4 fruit fly cellular contexts compared by ENCODE assay signal in the genomic region with DNA sequence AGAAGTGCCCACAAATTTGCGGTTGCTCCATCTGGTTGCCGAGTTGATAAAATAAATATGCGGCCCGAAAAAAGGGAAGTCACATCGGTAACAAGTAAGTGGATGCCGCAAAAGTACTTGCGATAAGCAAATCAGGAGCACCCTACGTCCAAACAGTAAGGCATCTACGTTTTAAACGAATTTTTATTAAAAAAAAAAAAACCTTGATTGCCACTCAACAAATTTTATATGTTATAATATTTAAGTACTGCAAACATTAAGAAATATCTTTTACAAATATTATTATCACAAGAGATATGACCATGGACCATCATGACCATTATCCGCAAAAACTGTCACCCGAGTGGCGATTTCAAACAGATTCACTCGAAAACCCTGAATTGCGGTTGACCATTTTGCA.
A peak's percentile ranks its signal among the peaks of the same experiment; 100 is the strongest.
TF ChIP-seq lines count a peak whose summit lies in the region.

No protein-coding gene starts in this region.

- no peak for TF ChIP-seq CTCF in whole organism, embryonic (GFP tag; optimal IDR thresholded peaks at IDR 0.05; lab: Kevin White, UChicago)

TF ChIP-seq in whole organism, adult, 20 proteins besides CTCF, POLR2A, EP300 and RAD21:
- TF ChIP-seq CG7045 (GFP tag; optimal IDR thresholded peaks at IDR 0.05; lab: Kevin White, UChicago) (no peak), kay (GFP tag; lab: Kevin White, UChicago; ENCODE audit: borderline replicate concordance) (no peak), CG14711 (tag; optimal IDR thresholded peaks at IDR 0.05; lab: Kevin White, UChicago) (peak; percentile 10), toe (GFP tag; optimal IDR thresholded peaks at IDR 0.05; lab: Kevin White, UChicago) (no peak), ovo (GFP tag; optimal IDR thresholded peaks at IDR 0.05; lab: Kevin White, UChicago) (no peak), CG1620 (GFP tag; optimal IDR thresholded peaks at IDR 0.05; lab: Kevin White, UChicago) (no peak)

TF ChIP-seq in whole organism, embryonic, 481 proteins besides CTCF, POLR2A, EP300 and RAD21:
- TF ChIP-seq CG10274 (GFP tag; optimal IDR thresholded peaks at IDR 0.05; lab: Kevin White, UChicago) (peak; percentile 76), CG1233 (GFP tag; optimal IDR thresholded peaks at IDR 0.05; lab: Kevin White, UChicago) (no peak), Max (GFP tag; optimal IDR thresholded peaks at IDR 0.05; lab: Kevin White, UChicago) (no peak)

TF ChIP-seq in whole organism, prepupa, 60 proteins besides CTCF, POLR2A, EP300 and RAD21:
- peak; percentile 15 for TF ChIP-seq Met (GFP tag; optimal IDR thresholded peaks at IDR 0.05; lab: Kevin White, UChicago)
- TF ChIP-seq Gug (GFP tag; IDR thresholded peaks at IDR 0.05; lab: Robert Waterston, UW): no peak
- TF ChIP-seq cyc (GFP tag; optimal IDR thresholded peaks at IDR 0.05; lab: Kevin White, UChicago): no peak
- no peak for TF ChIP-seq CG8319 (GFP tag; optimal IDR thresholded peaks at IDR 0.05; lab: Kevin White, UChicago)
- no peak for TF ChIP-seq Eip75B (GFP tag; optimal IDR thresholded peaks at IDR 0.05; lab: Kevin White, UChicago)
- no peak for TF ChIP-seq CG6163 (GFP tag; IDR thresholded peaks at IDR 0.05; lab: Robert Waterston, UW)
- no peak for TF ChIP-seq Hr4 (GFP tag; optimal IDR thresholded peaks at IDR 0.05; lab: Kevin White, UChicago)
- TF ChIP-seq Eip78C (GFP tag; lab: Kevin White, UChicago): peak; percentile 58
- no peak for TF ChIP-seq spab (GFP tag; optimal IDR thresholded peaks at IDR 0.05; lab: Kevin White, UChicago)
- TF ChIP-seq svp (GFP tag; lab: Kevin White, UChicago): peak; percentile 79
- TF ChIP-seq CG8632 (GFP tag; optimal IDR thresholded peaks at IDR 0.05; lab: Kevin White, UChicago): no peak
- TF ChIP-seq topi (GFP tag; optimal IDR thresholded peaks at IDR 0.05; lab: Kevin White, UChicago): peak; percentile 7
- TF ChIP-seq CG6792 (GFP tag; optimal IDR thresholded peaks at IDR 0.05; lab: Kevin White, UChicago): no peak
- no peak for TF ChIP-seq CG7368 (GFP tag; optimal IDR thresholded peaks at IDR 0.05; lab: Kevin White, UChicago)
- no peak for TF ChIP-seq CG3919 (GFP tag; optimal IDR thresholded peaks at IDR 0.05; lab: Kevin White, UChicago)
- TF ChIP-seq CG6808 (GFP tag; optimal IDR thresholded peaks at IDR 0.05; lab: Kevin White, UChicago): no peak
- TF ChIP-seq CG11902 (GFP tag; optimal IDR thresholded peaks at IDR 0.05; lab: Kevin White, UChicago): no peak
- TF ChIP-seq vri (GFP tag; optimal IDR thresholded peaks at IDR 0.05; lab: Kevin White, UChicago): no peak
- TF ChIP-seq esn (GFP tag; optimal IDR thresholded peaks at IDR 0.05; lab: Kevin White, UChicago): peak; percentile 26
- no peak for TF ChIP-seq fd85E (GFP tag; optimal IDR thresholded peaks at IDR 0.05; lab: Kevin White, UChicago)
- no peak for TF ChIP-seq CG4318 (GFP tag; optimal IDR thresholded peaks at IDR 0.05; lab: Kevin White, UChicago)
- TF ChIP-seq dac (GFP tag; optimal IDR thresholded peaks at IDR 0.05; lab: Kevin White, UChicago): no peak
- no peak for TF ChIP-seq achi (GFP tag; optimal IDR thresholded peaks at IDR 0.05; lab: Kevin White, UChicago)
- TF ChIP-seq net (GFP tag; optimal IDR thresholded peaks at IDR 0.05; lab: Kevin White, UChicago): no peak
- TF ChIP-seq CG3032 (tag; optimal IDR thresholded peaks at IDR 0.05; lab: Kevin White, UChicago): no peak
- TF ChIP-seq CG10669 (GFP tag; optimal IDR thresholded peaks at IDR 0.05; lab: Kevin White, UChicago): no peak
- no peak for TF ChIP-seq Hr38 (GFP tag; optimal IDR thresholded peaks at IDR 0.05; lab: Kevin White, UChicago)
- no peak for TF ChIP-seq CG1621 (tag; optimal IDR thresholded peaks at IDR 0.05; lab: Kevin White, UChicago)
- no peak for TF ChIP-seq CG16779 (tag; optimal IDR thresholded peaks at IDR 0.05; lab: Kevin White, UChicago)
- TF ChIP-seq Sox14 (GFP tag; optimal IDR thresholded peaks at IDR 0.05; lab: Kevin White, UChicago): no peak
- no peak for TF ChIP-seq CG34406 (GFP tag; optimal IDR thresholded peaks at IDR 0.05; lab: Kevin White, UChicago)
- TF ChIP-seq Blimp-1 (GFP tag; optimal IDR thresholded peaks at IDR 0.05; lab: Kevin White, UChicago): no peak
- no peak for TF ChIP-seq CG10631 (GFP tag; optimal IDR thresholded peaks at IDR 0.05; lab: Kevin White, UChicago)
- TF ChIP-seq Ets21C (GFP tag; optimal IDR thresholded peaks at IDR 0.05; lab: Kevin White, UChicago): no peak
- TF ChIP-seq Sox102F (GFP tag; optimal IDR thresholded peaks at IDR 0.05; lab: Kevin White, UChicago): no peak
- no peak for TF ChIP-seq CG6276 (GFP tag; optimal IDR thresholded peaks at IDR 0.05; lab: Kevin White, UChicago)
- TF ChIP-seq CG15336 (GFP tag; IDR thresholded peaks at IDR 0.05; lab: Robert Waterston, UW): no peak
- no peak for TF ChIP-seq CG8119 (GFP tag; IDR thresholded peaks at IDR 0.05; lab: Robert Waterston, UW)

TF ChIP-seq in whole organism, wandering third instar larva, 38 proteins besides CTCF, POLR2A, EP300 and RAD21:
- TF ChIP-seq Jra (GFP tag; optimal IDR thresholded peaks at IDR 0.05; lab: Kevin White, UChicago): no peak
- TF ChIP-seq foxo (GFP tag; optimal IDR thresholded peaks at IDR 0.05; lab: Kevin White, UChicago): peak in 1 of 2 experiments; percentile 26
- TF ChIP-seq HLH106 (tag; optimal IDR thresholded peaks at IDR 0.05; lab: Kevin White, UChicago): no peak
- no peak for TF ChIP-seq N (GFP tag; optimal IDR thresholded peaks at IDR 0.05; lab: Kevin White, UChicago)
- no peak for TF ChIP-seq dl (GFP tag; optimal IDR thresholded peaks at IDR 0.05; lab: Kevin White, UChicago; ENCODE audit: insufficient read depth in 1 of 2, partially characterized antibody in 2 of 2)
- peak; percentile 38 for TF ChIP-seq h (GFP tag; optimal IDR thresholded peaks at IDR 0.05; lab: Kevin White, UChicago)
- TF ChIP-seq pan (optimal IDR thresholded peaks at IDR 0.05; lab: Kevin White, UChicago): no peak
- no peak for TF ChIP-seq CrebA (GFP tag; optimal IDR thresholded peaks at IDR 0.05; lab: Kevin White, UChicago; ENCODE audit: borderline replicate concordance)
- TF ChIP-seq Dfd (GFP tag; optimal IDR thresholded peaks at IDR 0.05; lab: Kevin White, UChicago): no peak
- no peak for TF ChIP-seq sv (GFP tag; optimal IDR thresholded peaks at IDR 0.05; lab: Kevin White, UChicago)
- TF ChIP-seq CG9705 (GFP tag; optimal IDR thresholded peaks at IDR 0.05; lab: Kevin White, UChicago): no peak
- no peak for TF ChIP-seq Rel (GFP tag; optimal IDR thresholded peaks at IDR 0.05; lab: Kevin White, UChicago)
- peak; percentile 58 for TF ChIP-seq Rel (tag; optimal IDR thresholded peaks at IDR 0.05; lab: Kevin White, UChicago)
- TF ChIP-seq Hr83 (GFP tag; optimal IDR thresholded peaks at IDR 0.05; lab: Kevin White, UChicago; ENCODE audit: poor library complexity, severe bottlenecking): no peak
- no peak for TF ChIP-seq Myc (optimal IDR thresholded peaks at IDR 0.05; lab: Kevin White, UChicago)
- TF ChIP-seq OdsH (GFP tag; optimal IDR thresholded peaks at IDR 0.05; lab: Kevin White, UChicago): peak; percentile 17
- TF ChIP-seq lola (GFP tag; optimal IDR thresholded peaks at IDR 0.05; lab: Kevin White, UChicago): no peak
- TF ChIP-seq Dif (GFP tag; optimal IDR thresholded peaks at IDR 0.05; lab: Kevin White, UChicago; ENCODE audit: partially characterized antibody): no peak
- TF ChIP-seq ey (GFP tag; optimal IDR thresholded peaks at IDR 0.05; lab: Kevin White, UChicago): no peak
- TF ChIP-seq Hnf4 (GFP tag; optimal IDR thresholded peaks at IDR 0.05; lab: Kevin White, UChicago): no peak
- TF ChIP-seq br (GFP tag; optimal IDR thresholded peaks at IDR 0.05; lab: Kevin White, UChicago): no peak
- TF ChIP-seq jim (GFP tag; optimal IDR thresholded peaks at IDR 0.05; lab: Kevin White, UChicago): no peak
- no peak for TF ChIP-seq rgr (GFP tag; optimal IDR thresholded peaks at IDR 0.05; lab: Kevin White, UChicago)
- TF ChIP-seq dsf (GFP tag; optimal IDR thresholded peaks at IDR 0.05; lab: Kevin White, UChicago; ENCODE audit: borderline replicate concordance): no peak
- TF ChIP-seq tai (GFP tag; optimal IDR thresholded peaks at IDR 0.05; lab: Kevin White, UChicago): no peak
- TF ChIP-seq Sp1 (GFP tag; optimal IDR thresholded peaks at IDR 0.05; lab: Kevin White, UChicago): no peak
- TF ChIP-seq dmrt93B (GFP tag; optimal IDR thresholded peaks at IDR 0.05; lab: Kevin White, UChicago): no peak
- TF ChIP-seq Mio (GFP tag; optimal IDR thresholded peaks at IDR 0.05; lab: Kevin White, UChicago): no peak
- TF ChIP-seq Abd-B (GFP tag; optimal IDR thresholded peaks at IDR 0.05; lab: Kevin White, UChicago): no peak
- no peak for TF ChIP-seq woc (GFP tag; optimal IDR thresholded peaks at IDR 0.05; lab: Kevin White, UChicago)
- no peak for TF ChIP-seq CG32264 (GFP tag; optimal IDR thresholded peaks at IDR 0.05; lab: Kevin White, UChicago)
- TF ChIP-seq Vsx2 (GFP tag; optimal IDR thresholded peaks at IDR 0.05; lab: Kevin White, UChicago; ENCODE audit: partially characterized antibody): no peak
- TF ChIP-seq sage (GFP tag; optimal IDR thresholded peaks at IDR 0.05; lab: Kevin White, UChicago): no peak
- TF ChIP-seq psq (GFP tag; optimal IDR thresholded peaks at IDR 0.05; lab: Kevin White, UChicago): no peak
